Fruit fly (Drosophila melanogaster) whole organism, embryonic: ENCODE data around the gene CG31102.

Experiments used
- B-H1 ChIP-seq: fragments of 200-800 bp; sonication (Bioruptor generic); IDR thresholded peaks from 3 replicates; pipeline ENCODE4 v1.3.6; 2022; ENCODE audit warnings: missing biosample characterization, missing genetic modification characterization
- CG10209 ChIP-seq: fragments of 200-800 bp; sonication (Bioruptor generic); optimal IDR thresholded peaks from 3 replicates; lab custom pipeline; 2017; ENCODE audit warnings: missing biosample characterization, mild to moderate bottlenecking, missing genetic modification characterization, missing genetic modification reagents
- CG11398 ChIP-seq: fragments of 200-800 bp; sonication (Bioruptor generic); optimal IDR thresholded peaks from 2 replicates; lab custom pipeline; 2016; ENCODE audit warnings: missing biosample characterization, missing genetic modification characterization
- CG12104 ChIP-seq: fragments of 200-800 bp; sonication (Bioruptor generic); optimal IDR thresholded peaks from 3 replicates; lab custom pipeline; 2016; ENCODE audit warnings: missing biosample characterization, missing genetic modification characterization
- CG12299 ChIP-seq: fragments of 200-800 bp; sonication (Bioruptor generic); optimal IDR thresholded peaks from 2 replicates; lab custom pipeline; 2018; ENCODE audit warnings: missing biosample characterization, mild to moderate bottlenecking, missing genetic modification characterization
- CG15479 ChIP-seq: fragments of 200-800 bp; sonication (Bioruptor generic); optimal IDR thresholded peaks from 3 replicates; lab custom pipeline; 2019; ENCODE audit warnings: missing biosample characterization, mild to moderate bottlenecking, missing genetic modification characterization, moderate library complexity
- CG16863 ChIP-seq: fragments of 200-800 bp; sonication (Bioruptor generic); optimal IDR thresholded peaks from 3 replicates; lab custom pipeline; 2016; ENCODE audit warnings: missing biosample characterization, missing genetic modification characterization
- CG17359 ChIP-seq: fragments of 200-800 bp; sonication (Bioruptor generic); optimal IDR thresholded peaks from 3 replicates; lab custom pipeline; 2018; ENCODE audit warnings: missing biosample characterization, mild to moderate bottlenecking, missing genetic modification characterization, moderate library complexity
- CG17802 ChIP-seq: fragments of 200-800 bp; sonication (Bioruptor generic); optimal IDR thresholded peaks from 2 replicates; lab custom pipeline; 2018; ENCODE audit warnings: missing biosample characterization, mild to moderate bottlenecking, missing genetic modification characterization, moderate library complexity
- CG17829 ChIP-seq: fragments of 200-800 bp; optimal IDR thresholded peaks from 2 replicates; lab custom pipeline; 2019; ENCODE audit warnings: missing biosample characterization, mild to moderate bottlenecking, missing genetic modification characterization, moderate library complexity
- CG18619 ChIP-seq: fragments of 200-800 bp; sonication (Bioruptor generic); optimal IDR thresholded peaks from 3 replicates; lab custom pipeline; 2017; ENCODE audit warnings: missing biosample characterization, mild to moderate bottlenecking, missing genetic modification characterization
- CG2120 ChIP-seq: fragments of 200-800 bp; sonication (Bioruptor generic); optimal IDR thresholded peaks from 3 replicates; lab custom pipeline; 2016; ENCODE audit warnings: missing biosample characterization, missing genetic modification characterization
- CG2129 ChIP-seq: fragments of 200-800 bp; sonication (Bioruptor generic); IDR thresholded peaks from 2 replicates; pipeline ENCODE4 v1.3.6; 2022; ENCODE audit warnings: missing biosample characterization, missing genetic modification characterization; ENCODE audit not compliant: partially characterized antibody
- CG31388 ChIP-seq: fragments of 200-800 bp; sonication (Bioruptor generic); optimal IDR thresholded peaks from 2 replicates; lab custom pipeline; 2016; ENCODE audit warnings: missing biosample characterization, missing genetic modification characterization
- CG34224 ChIP-seq: fragments of 200-800 bp; sonication (Bioruptor generic); IDR thresholded peaks from 3 replicates; pipeline ENCODE4 v1.3.6; 2022; ENCODE audit warnings: missing biosample characterization, missing genetic modification characterization; ENCODE audit not compliant: partially characterized antibody
- CG7271 ChIP-seq: fragments of 200-800 bp; sonication (Bioruptor generic); optimal IDR thresholded peaks from 2 replicates; lab custom pipeline; 2018; ENCODE audit warnings: missing biosample characterization, mild to moderate bottlenecking, missing genetic modification characterization, moderate library complexity
- CG7987 ChIP-seq: fragments of 200-800 bp; sonication (Bioruptor generic); optimal IDR thresholded peaks from 2 replicates; lab custom pipeline; 2018; ENCODE audit warnings: missing biosample characterization, mild to moderate bottlenecking, missing genetic modification characterization, moderate library complexity
- CG8089 ChIP-seq: fragments of 200-800 bp; sonication (Bioruptor generic); optimal IDR thresholded peaks from 3 replicates; lab custom pipeline; 2016; ENCODE audit warnings: missing biosample characterization, missing genetic modification characterization
- CG9215 ChIP-seq: fragments of 200-800 bp; sonication (Bioruptor generic); IDR thresholded peaks from 2 replicates; pipeline ENCODE4 v1.3.6; 2022; ENCODE audit warnings: missing biosample characterization, missing genetic modification characterization
- Dek ChIP-seq: fragments of 200-800 bp; sonication (Bioruptor generic); optimal IDR thresholded peaks from 3 replicates; lab custom pipeline; 2019; ENCODE audit warnings: missing biosample characterization, mild to moderate bottlenecking, missing genetic modification characterization, moderate library complexity
- Doc2 ChIP-seq: fragments of 200-800 bp; sonication (Bioruptor generic); IDR thresholded peaks from 2 replicates; pipeline ENCODE4 v1.3.6; 2022; ENCODE audit warnings: missing biosample characterization, missing genetic modification characterization
- Dp ChIP-seq: fragments of 200-800 bp; sonication (Bioruptor generic); optimal IDR thresholded peaks from 2 replicates; lab custom pipeline; 2018; ENCODE audit warnings: missing biosample characterization, mild to moderate bottlenecking, missing genetic modification characterization, moderate library complexity
- Dref ChIP-seq: fragments of 200-800 bp; sonication (Bioruptor generic); IDR thresholded peaks from 2 replicates; pipeline ENCODE4 v1.3.6; 2022; ENCODE audit warnings: missing biosample characterization, missing genetic modification characterization
- Hey ChIP-seq: fragments of 200-800 bp; sonication (Bioruptor generic); optimal IDR thresholded peaks from 3 replicates; lab custom pipeline; 2018; ENCODE audit warnings: missing biosample characterization, mild to moderate bottlenecking, missing genetic modification characterization
- Hmr ChIP-seq: fragments of 200-800 bp; sonication (Bioruptor generic); optimal IDR thresholded peaks from 3 replicates; lab custom pipeline; 2017; ENCODE audit warnings: mild to moderate bottlenecking, missing biosample characterization, missing genetic modification reagents, missing genetic modification characterization
- Lhr ChIP-seq: fragments of 200-800 bp; sonication (Bioruptor generic); optimal IDR thresholded peaks from 3 replicates; lab custom pipeline; 2017; ENCODE audit warnings: mild to moderate bottlenecking, missing biosample characterization, missing genetic modification reagents, missing genetic modification characterization
- Optix ChIP-seq: fragments of 200-800 bp; sonication (Bioruptor generic); IDR thresholded peaks from 3 replicates; pipeline ENCODE4 v1.3.6; 2022; ENCODE audit warnings: missing biosample characterization, missing genetic modification characterization
- Rfx ChIP-seq: fragments of 200-800 bp; sonication (Bioruptor generic); IDR thresholded peaks from 2 replicates; pipeline ENCODE4 v1.3.6; 2022; ENCODE audit warnings: missing biosample characterization, missing genetic modification characterization
- Scr ChIP-seq: fragments of 200-800 bp; sonication (Bioruptor generic); IDR thresholded peaks from 2 replicates; pipeline ENCODE4 v1.3.6; 2022; ENCODE audit warnings: missing biosample characterization, missing genetic modification characterization; ENCODE audit not compliant: partially characterized antibody
- Sry-β ChIP-seq: fragments of 200-800 bp; sonication (Bioruptor generic); optimal IDR thresholded peaks from 2 replicates; lab custom pipeline; 2018; ENCODE audit warnings: missing biosample characterization, mild to moderate bottlenecking, missing genetic modification characterization, moderate library complexity
- Sry-δ ChIP-seq: fragments of 200-800 bp; sonication (Bioruptor generic); optimal IDR thresholded peaks from 2 replicates; lab custom pipeline; 2016; ENCODE audit warnings: missing biosample characterization, missing genetic modification characterization
- Vsx1 ChIP-seq: fragments of 200-800 bp; sonication (Bioruptor generic); optimal IDR thresholded peaks from 2 replicates; lab custom pipeline; 2017; ENCODE audit warnings: missing biosample characterization, mild to moderate bottlenecking, missing genetic modification characterization, missing genetic modification reagents
- Xbp1 ChIP-seq: fragments of 200-800 bp; sonication (Bioruptor generic); optimal IDR thresholded peaks from 3 replicates; lab custom pipeline; 2016; ENCODE audit warnings: missing biosample characterization, mild to moderate bottlenecking, missing genetic modification characterization
- amos ChIP-seq: fragments of 200-800 bp; sonication (Bioruptor generic); IDR thresholded peaks from 2 replicates; pipeline ENCODE4 v1.3.6; 2022; ENCODE audit warnings: missing biosample characterization, missing genetic modification characterization; ENCODE audit not compliant: partially characterized antibody
- dan ChIP-seq: fragments of 200-800 bp; sonication (Bioruptor generic); IDR thresholded peaks from 2 replicates; pipeline ENCODE4 v1.3.6; 2022; ENCODE audit warnings: missing biosample characterization, missing genetic modification characterization
- dati ChIP-seq: fragments of 200-800 bp; sonication (Bioruptor generic); IDR thresholded peaks from 2 replicates; pipeline ENCODE4 v1.3.6; 2022; ENCODE audit warnings: missing biosample characterization, missing genetic modification characterization
- dysf ChIP-seq: fragments of 200-800 bp; sonication (Bioruptor generic); IDR thresholded peaks from 3 replicates; pipeline ENCODE4 v1.3.6; 2022; ENCODE audit warnings: missing biosample characterization, missing genetic modification characterization
- exex ChIP-seq: fragments of 200-800 bp; sonication (Bioruptor generic); optimal IDR thresholded peaks from 4 replicates; lab custom pipeline; 2018; ENCODE audit warnings: missing biosample characterization, mild to moderate bottlenecking, missing genetic modification characterization, moderate library complexity
- kah ChIP-seq: fragments of 200-800 bp; sonication (Bioruptor generic); optimal IDR thresholded peaks from 2 replicates; lab custom pipeline; 2018; ENCODE audit warnings: missing biosample characterization, mild to moderate bottlenecking, missing genetic modification characterization
- klu ChIP-seq: fragments of 200-800 bp; sonication (Bioruptor generic); IDR thresholded peaks from 2 replicates; pipeline ENCODE4 v1.3.6; 2022; ENCODE audit warnings: missing biosample characterization, missing genetic modification characterization
- lov ChIP-seq, 2 experiments: fragments of 200-800 bp in 1 of 2; fragments of >200 bp in 1 of 2; sonication (Bioruptor generic) in 1 of 2; IDR thresholded peaks in 1 of 2; optimal IDR thresholded peaks in 1 of 2; 2 replicates in 1 of 2; 3 replicates in 1 of 2; pipeline versions ENCODE4 v1.3.6 to Lab custom; 2017 to 2022; ENCODE audit warnings: missing biosample characterization in 1 of 2, missing genetic modification characterization in 1 of 2
- nerfin-1 ChIP-seq: fragments of 200-800 bp; sonication (Bioruptor generic); optimal IDR thresholded peaks from 3 replicates; lab custom pipeline; 2019; ENCODE audit warnings: missing biosample characterization, mild to moderate bottlenecking, missing genetic modification characterization, moderate library complexity
- odd ChIP-seq: fragments of 200-800 bp; sonication (Bioruptor generic); optimal IDR thresholded peaks from 2 replicates; lab custom pipeline; 2017; ENCODE audit warnings: missing biosample characterization, mild to moderate bottlenecking, missing genetic modification characterization
- pho ChIP-seq: fragments of 200-800 bp; sonication (Bioruptor generic); optimal IDR thresholded peaks from 2 replicates; lab custom pipeline; 2016; ENCODE audit warnings: missing biosample characterization, missing genetic modification characterization
- pros ChIP-seq: fragments of 200-800 bp; sonication (Bioruptor generic); optimal IDR thresholded peaks from 3 replicates; lab custom pipeline; 2019; ENCODE audit warnings: missing biosample characterization, mild to moderate bottlenecking, missing genetic modification characterization, moderate library complexity
- sens ChIP-seq: fragments of 200-800 bp; sonication (Bioruptor generic); peaks from one replicate; lab custom pipeline; 2016; ENCODE audit warnings: missing biosample characterization, missing genetic modification characterization
- sima ChIP-seq: fragments of 200-800 bp; sonication (Bioruptor generic); optimal IDR thresholded peaks from 2 replicates; lab custom pipeline; 2016; ENCODE audit warnings: missing biosample characterization, missing genetic modification characterization
- slp2 ChIP-seq: fragments of 200-800 bp; sonication (Bioruptor generic); optimal IDR thresholded peaks from 2 replicates; lab custom pipeline; 2016; ENCODE audit warnings: missing biosample characterization, missing genetic modification characterization
- tll ChIP-seq, 2 experiments: fragments of 200-800 bp in 1 of 2; fragments of >200 bp in 1 of 2; sonication (Bioruptor generic) in 1 of 2; optimal IDR thresholded peaks; 2 replicates each; lab custom pipeline; 2017 to 2019; ENCODE audit warnings: missing biosample characterization in 2 of 2, missing genetic modification characterization in 2 of 2, mild to moderate bottlenecking in 1 of 2, moderate library complexity in 1 of 2

Gene CG31102

DNA sequence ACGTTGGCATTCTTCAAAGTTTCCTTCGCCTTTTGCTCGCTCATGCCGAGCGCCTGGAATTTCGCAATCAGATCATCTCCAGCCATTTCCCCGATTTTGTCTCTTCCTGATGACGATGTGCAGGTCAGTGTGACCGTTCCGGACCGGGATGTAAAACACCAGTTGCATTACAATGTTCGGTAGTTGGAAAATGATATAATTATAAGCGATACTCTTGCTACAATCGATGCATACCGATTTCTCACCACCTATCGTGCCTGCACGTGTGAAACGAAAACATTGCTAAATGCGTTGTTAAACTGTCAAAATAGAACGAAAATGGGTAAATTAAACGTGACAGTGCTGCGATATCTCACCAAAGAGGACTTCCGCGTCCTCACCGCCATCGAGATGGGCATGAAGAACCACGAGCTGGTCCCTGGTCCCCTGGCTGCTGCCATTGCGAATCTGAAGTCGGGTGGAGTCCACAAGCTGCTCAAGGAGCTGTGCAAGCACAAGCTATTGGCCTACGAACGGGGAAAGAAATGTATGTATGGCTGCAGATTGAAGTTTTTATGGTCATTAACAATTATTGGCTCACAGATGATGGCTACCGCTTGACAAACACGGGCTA is 29.7 kb downstream of the CG31102 start, which contains the start of the genes GlnRS and RIOK2 (continued):
- no peak for TF ChIP-seq odd (GFP tag; lab: Kevin White, UChicago)
- no peak for TF ChIP-seq CG12104 (GFP tag; lab: Kevin White, UChicago)
- TF ChIP-seq Hey (tag; lab: Kevin White, UChicago) = no peak
- TF ChIP-seq dan (GFP tag; lab: Robert Waterston, UW) = no peak
- TF ChIP-seq amos (GFP tag; lab: Robert Waterston, UW) = peak; percentile 97
- TF ChIP-seq CG2129 (GFP tag; lab: Robert Waterston, UW) = peak; percentile 87
- TF ChIP-seq sima (GFP tag; lab: Kevin White, UChicago) = no peak
- TF ChIP-seq CG17802 (tag; lab: Kevin White, UChicago) = peak; percentile 92
- TF ChIP-seq sens (GFP tag; lab: Kevin White, UChicago) = peak; percentile 71
- no peak for TF ChIP-seq lov (optimal IDR thresholded peaks at IDR 0.05; lab: Kevin White, UChicago)
- no peak for TF ChIP-seq lov (GFP tag; IDR thresholded peaks at IDR 0.05; lab: Robert Waterston, UW)
- no peak for TF ChIP-seq tll (GFP tag; optimal IDR thresholded peaks at IDR 0.05; lab: Kevin White, UChicago)
- peak; percentile 52 for TF ChIP-seq Rfx
- TF ChIP-seq Dek = no peak
- TF ChIP-seq Dref (GFP tag; lab: Robert Waterston, UW) = peak; percentile 88
- no peak for TF ChIP-seq exex (tag; lab: Kevin White, UChicago)
- TF ChIP-seq Doc2 (GFP tag; lab: Robert Waterston, UW) = no peak
- no peak for TF ChIP-seq Optix (GFP tag; lab: Robert Waterston, UW)
- TF ChIP-seq CG10209 (GFP tag; lab: Kevin White, UChicago) = no peak
- TF ChIP-seq nerfin-1 (tag; lab: Kevin White, UChicago) = no peak
- TF ChIP-seq pros = no peak
- TF ChIP-seq pho (GFP tag; lab: Kevin White, UChicago) = peak; percentile 5
- peak; percentile 59 for TF ChIP-seq CG17829
- TF ChIP-seq kah (GFP tag; lab: Kevin White, UChicago) = peak; percentile 44
- TF ChIP-seq CG31388 (GFP tag; lab: Kevin White, UChicago) = no peak
- TF ChIP-seq CG15479 (GFP tag; lab: Kevin White, UChicago) = no peak
- no peak for TF ChIP-seq slp2 (GFP tag; lab: Kevin White, UChicago)
- TF ChIP-seq CG34224 (GFP tag; lab: Robert Waterston, UW) = peak; percentile 97
- TF ChIP-seq CG11398 (GFP tag; lab: Kevin White, UChicago) = no peak
- peak; percentile 49 for TF ChIP-seq CG7987
- TF ChIP-seq CG18619 (GFP tag; lab: Kevin White, UChicago) = no peak
- peak; percentile 32 for TF ChIP-seq Dp (GFP tag; lab: Kevin White, UChicago)
- TF ChIP-seq CG2120 = peak; percentile 2
- TF ChIP-seq CG17359 = no peak
- no peak for TF ChIP-seq CG8089 (GFP tag; lab: Kevin White, UChicago)
- peak; percentile 14 for TF ChIP-seq CG12299 (tag; lab: Kevin White, UChicago)
- peak; percentile 64 for TF ChIP-seq Lhr (GFP tag; lab: Kevin White, UChicago)
- no peak for TF ChIP-seq Vsx1 (GFP tag; lab: Kevin White, UChicago)
- TF ChIP-seq Sry-β (GFP tag; lab: Kevin White, UChicago) = peak; percentile 67
- TF ChIP-seq Sry-δ = peak; percentile 84
- TF ChIP-seq B-H1 = no peak
- TF ChIP-seq dati (GFP tag; lab: Robert Waterston, UW) = no peak
- TF ChIP-seq dysf (GFP tag; lab: Robert Waterston, UW) = no peak
- TF ChIP-seq Xbp1 (GFP tag; lab: Kevin White, UChicago) = peak; percentile 20
- no peak for TF ChIP-seq klu (GFP tag; lab: Robert Waterston, UW)
- TF ChIP-seq CG16863 (GFP tag; lab: Kevin White, UChicago) = no peak
- TF ChIP-seq CG9215 = no peak
- TF ChIP-seq CG7271 (tag; lab: Kevin White, UChicago) = peak; percentile 39
- TF ChIP-seq Scr (GFP tag; lab: Robert Waterston, UW) = peak; percentile 94
- no peak for TF ChIP-seq Hmr (GFP tag; lab: Kevin White, UChicago)
